Worm (Caenorhabditis elegans): Measurements from ENCODE around the gene dhs-30.

DNA sequence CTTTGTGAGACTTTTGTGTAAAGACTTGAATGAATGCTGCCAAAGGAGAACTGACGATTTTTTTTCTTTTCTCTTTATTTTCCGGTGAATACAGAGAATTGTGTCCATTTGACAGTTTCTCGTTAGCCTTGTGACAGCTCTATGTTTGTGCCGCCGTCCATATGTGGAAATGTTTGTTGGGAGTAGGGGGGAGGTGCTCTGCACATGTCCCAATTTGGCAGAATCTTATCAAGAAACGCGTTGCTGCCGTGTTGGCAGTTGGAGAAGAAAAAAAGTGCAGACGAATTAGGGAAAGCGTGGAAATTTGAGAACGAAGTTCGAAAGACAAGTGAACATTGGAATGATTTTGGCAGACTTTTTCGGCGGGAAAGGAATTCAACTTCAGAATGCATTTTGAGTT lies 37.8 kb downstream of the dhs-30 start:
- TF ChIP-seq snpc-4 (tag; optimal IDR thresholded peaks at IDR 0.05) (no peak), blmp-1 (tag; optimal IDR thresholded peaks at IDR 0.05) (no peak), nhr-76 (tag; optimal IDR thresholded peaks at IDR 0.05) (no peak)

All from whole organism, mixed stage, embryonic.